Fruit fly (Drosophila melanogaster): ENCODE measurements around the gene CG7017.

CG7017 gene

DNA sequence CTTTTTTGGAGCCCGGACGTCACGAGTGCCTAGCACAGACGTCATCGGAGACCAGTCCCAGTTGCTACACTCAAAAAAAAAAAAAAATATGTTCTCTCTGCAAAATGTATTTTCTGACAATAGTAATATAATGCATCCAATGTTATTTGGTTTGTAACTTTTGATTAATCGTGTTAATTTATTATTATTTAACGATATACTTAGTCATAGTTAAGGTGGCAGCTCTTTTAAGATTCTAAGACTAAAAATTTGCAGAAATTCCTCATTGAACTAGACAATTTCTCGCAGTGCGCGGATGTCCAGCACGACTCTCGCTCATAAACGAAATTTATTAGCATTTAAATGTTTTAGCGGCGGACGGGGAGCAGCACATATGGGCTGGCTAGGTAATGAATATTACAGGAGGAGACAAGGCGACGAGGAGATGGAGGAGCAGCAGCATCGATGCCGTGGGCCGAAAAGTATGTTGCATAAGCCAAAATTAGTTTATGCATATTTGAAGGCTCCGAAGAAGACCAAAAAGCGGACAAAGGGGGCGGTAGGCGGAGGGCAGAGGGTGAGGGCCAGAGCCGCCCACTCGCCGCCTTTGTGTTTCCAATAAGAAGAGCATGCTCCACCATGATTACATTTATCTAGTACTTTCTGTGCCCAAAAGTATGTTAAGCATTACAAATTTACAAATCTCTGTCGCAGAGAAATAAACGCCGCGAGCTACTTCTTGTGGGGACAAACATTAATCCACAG, 28.4 kb downstream of the CG7017 start (continued):
- TF ChIP-seq CG12236 (GFP tag; optimal IDR thresholded peaks at IDR 0.05): no peak
- peak; percentile 67 for TF ChIP-seq CG7556 (GFP tag; optimal IDR thresholded peaks at IDR 0.05)
- peak; percentile 1 for TF ChIP-seq CG9817 (tag; optimal IDR thresholded peaks at IDR 0.05)
- TF ChIP-seq gt (GFP tag; IDR thresholded peaks at IDR 0.05): no peak
- TF ChIP-seq Antp (GFP tag; optimal IDR thresholded peaks at IDR 0.05): no peak
- TF ChIP-seq Max (GFP tag; optimal IDR thresholded peaks at IDR 0.05): peak; percentile 9
- no peak for TF ChIP-seq Six4 (GFP tag; optimal IDR thresholded peaks at IDR 0.05)
- no peak for TF ChIP-seq chm (GFP tag; IDR thresholded peaks at IDR 0.05)
- peak; percentile 60 for TF ChIP-seq Ets65A (GFP tag)
- TF ChIP-seq CG17612 (GFP tag; IDR thresholded peaks at IDR 0.05): no peak
- TF ChIP-seq crol (GFP tag; IDR thresholded peaks at IDR 0.05): peak; percentile 86
- peak; percentile 41; the same call in 1 of the 2 replicates for TF ChIP-seq lmd (GFP tag; IDR thresholded peaks at IDR 0.05)
- no peak for TF ChIP-seq CG10565 (GFP tag; optimal IDR thresholded peaks at IDR 0.05)
- TF ChIP-seq CG2116 (GFP tag; optimal IDR thresholded peaks at IDR 0.05): no peak
- no peak for TF ChIP-seq CG4282 (GFP tag; optimal IDR thresholded peaks at IDR 0.05)
- 0 out of 2 replicates have a peak, but pooled peaks have one; percentile 8 for TF ChIP-seq CG3847 (GFP tag; IDR thresholded peaks at IDR 0.05)
- TF ChIP-seq dpn (GFP tag; optimal IDR thresholded peaks at IDR 0.05): peak in 1 of 2 experiments; percentile 17
- TF ChIP-seq D (optimal IDR thresholded peaks at IDR 0.05): no peak
- TF ChIP-seq D (GFP tag; optimal IDR thresholded peaks at IDR 0.05): peak; percentile 8
- peak; percentile 49; the same call in 1 of the 2 replicates for TF ChIP-seq CG14441 (GFP tag; IDR thresholded peaks at IDR 0.05)
- no peak for TF ChIP-seq CG10959 (GFP tag; IDR thresholded peaks at IDR 0.05)
- TF ChIP-seq mam (GFP tag; optimal IDR thresholded peaks at IDR 0.05): peak; percentile 47
- TF ChIP-seq pho (GFP tag; optimal IDR thresholded peaks at IDR 0.05): no peak
- TF ChIP-seq Fer1 (GFP tag; optimal IDR thresholded peaks at IDR 0.05): peak; percentile 53
- TF ChIP-seq CG1792 (GFP tag; optimal IDR thresholded peaks at IDR 0.05): no peak
- TF ChIP-seq fd3F (GFP tag; optimal IDR thresholded peaks at IDR 0.05): peak; percentile 17
- 0 out of 3 replicates have a peak, but pooled peaks have one; percentile 40 for TF ChIP-seq zfh1 (GFP tag; IDR thresholded peaks at IDR 0.05)
- TF ChIP-seq Hmx (GFP tag; optimal IDR thresholded peaks at IDR 0.05): peak; percentile 3
- TF ChIP-seq gro (GFP tag; optimal IDR thresholded peaks at IDR 0.05): no peak
- 0 out of 3 replicates have a peak, but pooled peaks have one; percentile 44 for TF ChIP-seq CG11560 (tag; IDR thresholded peaks at IDR 0.05)
- TF ChIP-seq prd (optimal IDR thresholded peaks at IDR 0.05): no peak
- TF ChIP-seq prd (GFP tag; IDR thresholded peaks at IDR 0.05): peak; percentile 58; the same call in 1 of the 3 replicates
- peak; percentile 32 for TF ChIP-seq CG6813 (GFP tag; optimal IDR thresholded peaks at IDR 0.05)
- TF ChIP-seq CG2120 (GFP tag; optimal IDR thresholded peaks at IDR 0.05): peak; percentile 75
- TF ChIP-seq CG15269 (tag; optimal IDR thresholded peaks at IDR 0.05): peak; percentile 59
- peak; percentile 23 for TF ChIP-seq CG10147 (GFP tag; optimal IDR thresholded peaks at IDR 0.05)
- TF ChIP-seq ci (GFP tag; IDR thresholded peaks at IDR 0.05): no peak
- TF ChIP-seq HLH54F (GFP tag; optimal IDR thresholded peaks at IDR 0.05): peak; percentile 28
- TF ChIP-seq abd-A (tag; optimal IDR thresholded peaks at IDR 0.05): no peak
- peak; percentile 54 for TF ChIP-seq Ssrp (tag; optimal IDR thresholded peaks at IDR 0.05)
- peak; percentile 38 for TF ChIP-seq CG15696 (tag; optimal IDR thresholded peaks at IDR 0.05)
- TF ChIP-seq trh (GFP tag; optimal IDR thresholded peaks at IDR 0.05): no peak
- TF ChIP-seq CG34376 (GFP tag; optimal IDR thresholded peaks at IDR 0.05): no peak
- TF ChIP-seq Nf-YA (GFP tag; IDR thresholded peaks at IDR 0.05): no peak; the same call in 1 of the 2 replicates
- TF ChIP-seq CG2712 (tag; optimal IDR thresholded peaks at IDR 0.05): peak; percentile 72
- TF ChIP-seq CG16863 (GFP tag; optimal IDR thresholded peaks at IDR 0.05): no peak
- TF ChIP-seq dmrt99B (tag; optimal IDR thresholded peaks at IDR 0.05): peak; percentile 70
- peak; percentile 56; the same call in 1 of the 2 replicates for TF ChIP-seq seq (GFP tag; IDR thresholded peaks at IDR 0.05)
- TF ChIP-seq pum (GFP tag; optimal IDR thresholded peaks at IDR 0.05): no peak
- TF ChIP-seq CG32532 (GFP tag; IDR thresholded peaks at IDR 0.05): peak; percentile 29; the same call in 1 of the 2 replicates

Measured in whole organism, embryonic.